Worm (Caenorhabditis elegans) whole organism, L4/young adult: Measurements from ENCODE around the gene zzz-1.

Experiments
- dao-5 ChIP-seq: sonication (generic microtip); optimal IDR thresholded peaks from 2 replicates; lab custom pipeline; 2016; ENCODE audit warnings: missing genotype, missing genetic modification characterization, moderate library complexity, missing compliant biosample characterization
- him-1 ChIP-seq: sonication (generic microtip); optimal IDR thresholded peaks from 2 replicates; lab custom pipeline; 2016; ENCODE audit warnings: missing genotype, missing genetic modification reagents, missing genetic modification characterization, missing compliant biosample characterization

- TF ChIP-seq dao-5, result no peak
- TF ChIP-seq him-1, result no peak
Observed at ce11 chrV:10954832-10955231, 45.9 kb upstream of the zzz-1 start, which contains the start of gene F17C11.6.
